Worm (Caenorhabditis elegans) whole organism, mixed stage, embryonic: ENCODE measurements around the gene F57G12.2.

Experiments
- elt-3 ChIP-seq: fragments of 150-350 bp; optimal IDR thresholded peaks from 2 replicates; lab custom pipeline; 2014; ENCODE audit warnings: missing biosample characterization, missing genetic modification characterization
- mep-1 ChIP-seq: fragments of 150-350 bp; optimal IDR thresholded peaks from 2 replicates; lab custom pipeline; 2017; ENCODE audit warnings: missing biosample characterization, missing genetic modification reagents, missing genetic modification characterization, inconsistent platforms
- unc-62 ChIP-seq: fragments of 150-350 bp; optimal IDR thresholded peaks from 2 replicates; lab custom pipeline; 2014; ENCODE audit warnings: missing biosample characterization, missing genetic modification reagents, missing genetic modification characterization

DNA sequence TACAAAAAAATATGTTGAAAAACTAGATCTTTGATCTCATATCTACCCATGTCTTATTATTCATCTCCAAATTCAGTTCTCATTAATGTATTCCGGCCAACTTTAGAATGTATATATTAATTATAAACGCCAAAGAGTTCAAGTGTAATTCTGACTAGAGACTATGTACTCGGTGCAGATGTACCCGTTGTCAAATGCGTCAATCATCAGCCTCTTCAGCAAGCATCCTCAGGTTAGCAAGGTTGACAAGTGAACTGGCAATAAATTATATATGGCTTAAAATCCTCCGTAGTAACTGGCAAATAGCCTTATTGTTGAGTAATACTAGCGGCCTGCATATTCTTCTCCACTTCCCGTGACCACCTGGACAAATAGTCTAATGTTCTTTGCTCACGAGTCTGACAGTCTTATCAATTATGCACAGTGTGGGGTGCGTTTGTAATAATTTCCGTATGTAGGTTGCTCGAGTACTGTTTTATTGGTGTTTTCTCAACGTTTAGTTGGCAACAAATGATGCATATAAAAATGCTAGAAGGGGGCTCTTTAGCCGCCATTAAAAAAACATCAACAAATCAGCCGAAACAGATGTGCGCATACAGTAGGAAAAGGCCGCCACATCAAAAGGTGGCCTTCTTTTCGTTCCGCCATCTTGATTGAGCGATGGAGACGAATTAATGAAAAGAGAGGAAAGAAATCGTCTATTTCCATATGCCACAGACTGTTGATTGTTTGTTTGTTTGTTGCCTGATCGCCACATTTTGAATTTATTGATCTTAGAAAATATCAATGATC, 28.6 kb upstream of the F57G12.2 start:
- TF ChIP-seq unc-62 (peak; percentile 21), elt-3 (tag; lab: Kevin White, UChicago) (no peak), mep-1 (no peak)
